Worm (Caenorhabditis elegans) whole organism, early embryonic: ENCODE data around the gene odr-8.

Experiments
- F13C5.2 ChIP-seq: sonication (generic microtip); optimal IDR thresholded peaks from 2 replicates; lab custom pipeline; 2017; ENCODE audit warnings: mild to moderate bottlenecking, missing genetic modification characterization, inconsistent platforms, missing compliant biosample characterization
- aly-1 ChIP-seq: sonication (generic microtip); optimal IDR thresholded peaks from 2 replicates; lab custom pipeline; 2016; ENCODE audit warnings: missing genetic modification characterization, missing compliant biosample characterization
- ama-1 ChIP-seq: fragments of 150-350 bp; optimal IDR thresholded peaks from 2 replicates; lab custom pipeline; 2014
- ceh-36 ChIP-seq: sonication (generic microtip); optimal IDR thresholded peaks from 2 replicates; lab custom pipeline; 2016; ENCODE audit warnings: missing genetic modification characterization, inconsistent platforms, missing compliant biosample characterization
- ets-7 ChIP-seq: sonication (generic microtip); optimal IDR thresholded peaks from 2 replicates; lab custom pipeline; 2016; ENCODE audit warnings: missing genotype, missing genetic modification characterization, missing compliant biosample characterization
- flt-1 ChIP-seq: fragments of 200-800 bp; sonication (Bioruptor generic); IDR thresholded peaks from 2 replicates; pipeline ENCODE4 v1.3.6; 2022; ENCODE audit warnings: missing genetic modification characterization, missing compliant biosample characterization
- hnd-1 ChIP-seq: sonication (generic microtip); optimal IDR thresholded peaks from 2 replicates; lab custom pipeline; 2016; ENCODE audit warnings: missing genetic modification characterization, missing compliant biosample characterization
- scrt-1 ChIP-seq: fragments of 200-800 bp; sonication (Bioruptor generic); IDR thresholded peaks from 2 replicates; pipeline ENCODE4 v1.3.6; 2022; ENCODE audit warnings: missing genetic modification characterization, missing compliant biosample characterization
- tbx-37 ChIP-seq: fragments of 200-800 bp; sonication (Bioruptor generic); conservative IDR thresholded peaks from 2 replicates; pipeline ENCODE4 v1.3.6; 2022; ENCODE audit warnings: missing genetic modification reagents, missing genetic modification characterization, missing compliant biosample characterization

ce11 chrIV:6548609-6549008 lies 33.9 kb downstream of the odr-8 start, which contains the start of gene fan-1:
- TF ChIP-seq tbx-37 = no peak
- no peak for TF ChIP-seq ama-1
- TF ChIP-seq ceh-36 (tag; lab: Kevin White, UChicago) = no peak
- TF ChIP-seq hnd-1 = no peak
- no peak for TF ChIP-seq aly-1 (tag; lab: Kevin White, UChicago)
- TF ChIP-seq F13C5.2 (tag; lab: Kevin White, UChicago) = no peak
- TF ChIP-seq flt-1 (GFP tag; lab: Robert Waterston, UW) = no peak
- no peak for TF ChIP-seq ets-7 (tag; lab: Kevin White, UChicago)
- TF ChIP-seq scrt-1 (GFP tag; lab: Robert Waterston, UW) = no peak
